Worm (Caenorhabditis elegans): ENCODE measurements around the gene F53A2.3.

- TF ChIP-seq flt-1 (GFP tag; IDR thresholded peaks at IDR 0.05) (no peak), T22C8.4 (GFP tag; IDR thresholded peaks at IDR 0.05) (no peak), ref-1 (GFP tag; conservative IDR thresholded peaks at IDR 0.05) (no peak), med-1 (GFP tag; optimal IDR thresholded peaks at IDR 0.05; ENCODE audit: insufficient read depth) (no peak)
Observed at ce11 chrIII:13317383-13317911, 22.1 kb downstream of the F53A2.3 start.
